Worm (Caenorhabditis elegans): ENCODE data around the gene let-418.

- TF ChIP-seq alr-1 (tag; optimal IDR thresholded peaks at IDR 0.05) = no peak
- no peak for TF ChIP-seq nhr-25 (tag; optimal IDR thresholded peaks at IDR 0.05)
- no peak for TF ChIP-seq ceh-82 (tag; optimal IDR thresholded peaks at IDR 0.05)
- no peak for TF ChIP-seq skn-1 (tag; optimal IDR thresholded peaks at IDR 0.05)
- no peak for TF ChIP-seq nhr-23 (tag; optimal IDR thresholded peaks at IDR 0.05)
- TF ChIP-seq nhr-12 (tag; optimal IDR thresholded peaks at IDR 0.05) = no peak
- no peak for TF ChIP-seq sma-3 (GFP tag; optimal IDR thresholded peaks at IDR 0.05)
- no peak for TF ChIP-seq snpc-4 (tag; optimal IDR thresholded peaks at IDR 0.05)
- TF ChIP-seq ZK546.5 (tag; optimal IDR thresholded peaks at IDR 0.05) = no peak
- TF ChIP-seq nhr-237 (tag; optimal IDR thresholded peaks at IDR 0.05) = no peak
- no peak for TF ChIP-seq lsy-2 (tag; optimal IDR thresholded peaks at IDR 0.05)
These were observed 6.7 kb upstream of the let-418 start for ce11 chrV:5819903-5820302.

Measured in whole organism, L2 larva.